Fruit fly (Drosophila melanogaster): ENCODE data around the gene sr.

sr gene

DNA sequence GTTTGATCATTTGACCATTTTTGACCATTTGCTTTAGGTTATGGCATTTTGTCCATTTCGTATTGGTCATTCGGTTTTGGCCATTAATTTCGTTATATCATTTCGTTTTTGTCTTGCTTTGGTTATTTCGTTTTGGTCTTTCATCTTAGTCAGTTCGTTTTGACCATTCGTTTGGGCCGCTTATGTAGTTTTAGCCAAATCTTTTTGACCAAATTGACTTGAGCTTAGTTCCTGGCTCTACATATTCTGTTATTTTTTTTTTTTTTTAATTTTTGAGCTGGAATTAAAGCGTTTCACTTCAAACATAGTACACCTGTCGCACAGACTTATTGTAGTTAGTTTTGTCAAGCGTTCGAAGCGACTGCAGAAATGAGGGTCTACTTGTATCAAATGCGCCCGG is 67.8 kb downstream of the sr start, which contains the start of gene CG14315:
Gene CG14315 (plus strand): TSS at position 301 of the 400 bp plus-strand sequence.
- TF ChIP-seq CG8301 (tag; optimal IDR thresholded peaks at IDR 0.05) (no peak), D1 (tag; optimal IDR thresholded peaks at IDR 0.05) (no peak), rn (GFP tag; IDR thresholded peaks at IDR 0.05) (no peak), fd96Ca (GFP tag; IDR thresholded peaks at IDR 0.05) (no peak), EcR (GFP tag; optimal IDR thresholded peaks at IDR 0.05) (no peak), CG17806 (tag; optimal IDR thresholded peaks at IDR 0.05) (no peak), CG14655 (GFP tag; optimal IDR thresholded peaks at IDR 0.05) (no peak), CG12605 (GFP tag; IDR thresholded peaks at IDR 0.05) (no peak), CG4496 (GFP tag; IDR thresholded peaks at IDR 0.05) (no peak), gl (tag; optimal IDR thresholded peaks at IDR 0.05) (no peak), Pif1A (GFP tag; optimal IDR thresholded peaks at IDR 0.05) (no peak), CG15710 (tag; optimal IDR thresholded peaks at IDR 0.05) (no peak), Snoo (tag; optimal IDR thresholded peaks at IDR 0.05) (no peak)

DNA sequence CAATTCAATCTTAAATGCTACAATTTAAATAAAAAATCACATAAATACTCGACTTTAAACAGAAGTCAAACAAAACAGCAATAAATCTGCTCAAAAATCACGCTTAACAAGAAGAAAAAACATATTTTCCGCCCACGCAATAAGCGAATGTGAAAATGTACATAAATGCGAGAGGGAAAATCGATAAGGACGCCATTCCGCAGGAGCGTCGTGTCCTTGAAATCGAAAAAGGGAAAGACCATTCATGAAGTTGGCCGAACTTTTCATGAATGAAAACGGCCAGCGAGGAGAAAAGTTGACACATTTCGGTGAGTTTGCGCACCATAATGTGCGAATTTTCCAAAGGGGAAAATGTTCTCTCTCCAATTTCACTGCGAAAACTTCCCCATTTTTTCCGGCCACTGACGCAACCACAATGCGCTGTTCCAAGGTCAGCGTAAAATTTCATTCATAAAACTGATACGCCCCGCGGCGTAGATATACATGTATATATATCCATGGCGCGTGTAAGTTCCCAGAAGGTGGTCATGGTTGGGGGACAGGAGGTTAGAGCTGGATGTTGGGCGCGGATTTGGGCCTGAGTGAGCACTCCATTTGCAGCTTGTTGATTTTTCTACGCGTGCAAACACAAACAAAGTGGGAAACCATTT is 69.7 kb downstream of the sr start:
- no peak for TF ChIP-seq CG4496 (GFP tag; IDR thresholded peaks at IDR 0.05)
- no peak for TF ChIP-seq CG17806 (tag; optimal IDR thresholded peaks at IDR 0.05)
- TF ChIP-seq Pif1B (GFP tag; optimal IDR thresholded peaks at IDR 0.05): no peak
- TF ChIP-seq Ets98B (GFP tag; IDR thresholded peaks at IDR 0.05): no peak
- TF ChIP-seq CG15710 (tag; optimal IDR thresholded peaks at IDR 0.05): no peak
- TF ChIP-seq rn (GFP tag; IDR thresholded peaks at IDR 0.05): no peak
- no peak for TF ChIP-seq CG14655 (GFP tag; optimal IDR thresholded peaks at IDR 0.05)
- TF ChIP-seq CG32121 (GFP tag; IDR thresholded peaks at IDR 0.05): no peak
- no peak for TF ChIP-seq CG9948 (tag; optimal IDR thresholded peaks at IDR 0.05)
- TF ChIP-seq CG13204 (GFP tag; optimal IDR thresholded peaks at IDR 0.05): no peak
- no peak for TF ChIP-seq CG8301 (tag; optimal IDR thresholded peaks at IDR 0.05)
- no peak for TF ChIP-seq EcR (GFP tag; optimal IDR thresholded peaks at IDR 0.05)
- TF ChIP-seq CG34367 (tag; optimal IDR thresholded peaks at IDR 0.05): no peak
- no peak for TF ChIP-seq D1 (tag; optimal IDR thresholded peaks at IDR 0.05)
- no peak for TF ChIP-seq fd96Ca (GFP tag; IDR thresholded peaks at IDR 0.05)
- no peak for TF ChIP-seq Pif1A (GFP tag; optimal IDR thresholded peaks at IDR 0.05)

dm6 chr3R:18164052-18164722 is 73.6 kb downstream of the sr start, which contains the start of the genes CG7218 and Cbp20:
Gene CG7218, minus strand, starts transcription at chr3R:18164397.
Gene Cbp20, plus strand, starts transcription at chr3R:18164661.
- TF ChIP-seq Pif1A (GFP tag; optimal IDR thresholded peaks at IDR 0.05) (peak; percentile 53), gl (tag; optimal IDR thresholded peaks at IDR 0.05) (no peak), CG9948 (tag; optimal IDR thresholded peaks at IDR 0.05) (peak; percentile 7), EcR (GFP tag; optimal IDR thresholded peaks at IDR 0.05) (peak; percentile 0), Ets98B (GFP tag; IDR thresholded peaks at IDR 0.05) (peak; percentile 68), CG15710 (tag; optimal IDR thresholded peaks at IDR 0.05) (peak; percentile 51), CG32121 (GFP tag; IDR thresholded peaks at IDR 0.05) (peak; percentile 33; the same call in 1 of the 2 replicates), rn (GFP tag; IDR thresholded peaks at IDR 0.05) (peak; percentile 59), D1 (tag; optimal IDR thresholded peaks at IDR 0.05) (no peak), CG17806 (tag; optimal IDR thresholded peaks at IDR 0.05) (peak; percentile 25), CG8159 (tag; optimal IDR thresholded peaks at IDR 0.05) (peak; percentile 59), CG12605 (GFP tag; IDR thresholded peaks at IDR 0.05) (no peak), CG8301 (tag; optimal IDR thresholded peaks at IDR 0.05) (no peak), CG4496 (GFP tag; IDR thresholded peaks at IDR 0.05) (peak; percentile 75), Snoo (tag; optimal IDR thresholded peaks at IDR 0.05) (peak; percentile 46), Pif1B (GFP tag; optimal IDR thresholded peaks at IDR 0.05) (peak; percentile 47)

DNA sequence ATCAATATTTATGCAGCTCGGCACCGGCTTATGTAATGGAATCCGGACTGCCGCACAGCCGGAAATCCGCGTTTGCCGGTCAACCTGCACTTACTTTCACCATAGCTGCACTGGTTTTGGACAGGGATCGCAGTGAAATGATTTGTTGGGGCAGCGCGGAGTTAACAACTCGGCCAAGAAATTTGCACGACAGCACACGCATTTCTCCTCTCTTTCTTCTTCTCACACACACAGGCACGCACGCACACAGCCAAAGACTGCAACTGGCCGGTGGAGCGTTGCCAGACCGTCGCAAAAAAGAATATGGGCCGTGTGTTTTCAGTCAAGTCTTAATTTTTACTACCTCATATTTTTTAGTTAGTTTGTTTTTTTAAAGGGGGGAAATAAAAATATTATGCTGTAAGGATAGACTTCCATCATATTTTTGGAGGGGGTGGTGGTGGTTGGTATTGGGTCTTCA is 75.7 kb downstream of the sr start:
- TF ChIP-seq CG4496 (GFP tag; IDR thresholded peaks at IDR 0.05) (0 out of 3 replicates have a peak, but pooled peaks have one; percentile 14), gl (tag; optimal IDR thresholded peaks at IDR 0.05) (no peak), Ets98B (GFP tag; IDR thresholded peaks at IDR 0.05) (no peak), Pif1B (GFP tag; optimal IDR thresholded peaks at IDR 0.05) (no peak), fd96Ca (GFP tag; IDR thresholded peaks at IDR 0.05) (0 out of 3 replicates have a peak, but pooled peaks have one; percentile 21)

DNA sequence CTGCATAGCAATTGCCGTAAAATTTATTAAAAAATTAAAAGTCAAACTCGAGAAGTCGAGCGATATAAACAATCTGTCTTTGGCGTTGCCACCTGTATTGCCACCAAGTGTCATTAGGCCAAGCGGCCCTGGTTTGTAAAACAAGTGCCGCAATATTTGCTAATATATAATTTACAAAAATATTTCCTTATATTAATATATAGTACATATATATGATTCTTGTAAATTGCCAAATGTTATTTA is 76.5 kb downstream of the sr start, which contains the start of the genes CG7215 and Prx5:
Gene CG7215 (minus strand): TSS at position 101 of the 243 bp plus-strand sequence.
Gene Prx5 (minus strand): TSS at position 101 of the 243 bp plus-strand sequence.
- TF ChIP-seq CG32121 (GFP tag; IDR thresholded peaks at IDR 0.05) (no peak), CG10348 (GFP tag; IDR thresholded peaks at IDR 0.05) (no peak), gl (tag; optimal IDR thresholded peaks at IDR 0.05) (no peak), Ets98B (GFP tag; IDR thresholded peaks at IDR 0.05) (no peak), Snoo (tag; optimal IDR thresholded peaks at IDR 0.05) (no peak), CG4496 (GFP tag; IDR thresholded peaks at IDR 0.05) (no peak), CG8301 (tag; optimal IDR thresholded peaks at IDR 0.05) (no peak), D1 (tag; optimal IDR thresholded peaks at IDR 0.05) (no peak), rn (GFP tag; IDR thresholded peaks at IDR 0.05) (no peak), CG14655 (GFP tag; optimal IDR thresholded peaks at IDR 0.05) (no peak), CG17806 (tag; optimal IDR thresholded peaks at IDR 0.05) (no peak), CG34367 (tag; optimal IDR thresholded peaks at IDR 0.05) (no peak), EcR (GFP tag; optimal IDR thresholded peaks at IDR 0.05) (no peak), fd96Ca (GFP tag; IDR thresholded peaks at IDR 0.05) (no peak), CG8159 (tag; optimal IDR thresholded peaks at IDR 0.05) (no peak), Pif1A (GFP tag; optimal IDR thresholded peaks at IDR 0.05) (no peak), CG13204 (GFP tag; optimal IDR thresholded peaks at IDR 0.05) (no peak), Pif1B (GFP tag; optimal IDR thresholded peaks at IDR 0.05) (no peak), CG9948 (tag; optimal IDR thresholded peaks at IDR 0.05) (no peak)

Measured in whole organism, pupa.